Worm (Caenorhabditis elegans): ENCODE measurements around the gene daf-19.

daf-19 gene

ce11 chrII:10172436-10172973 lies 3.4 kb upstream of the daf-19 start, which contains the start of gene wbp-11:
wbp-11 (plus strand) TSS chrII:10172923.
- TF ChIP-seq dpl-1 (GFP tag; optimal IDR thresholded peaks at IDR 0.05) = peak in 2 of 3 experiments; percentile 34 to 64
- no peak for TF ChIP-seq mab-9 (GFP tag; IDR thresholded peaks at IDR 0.05)
- TF ChIP-seq lin-35 (GFP tag; optimal IDR thresholded peaks at IDR 0.05) = peak; percentile 49 to 76
- peak; percentile 37 for TF ChIP-seq C16A3.4 (tag; optimal IDR thresholded peaks at IDR 0.05)
- no peak for TF ChIP-seq skn-1 (tag; optimal IDR thresholded peaks at IDR 0.05)
- peak; percentile 33 for TF ChIP-seq lin-15B (tag; optimal IDR thresholded peaks at IDR 0.05)
- no peak for TF ChIP-seq nhr-12 (tag; optimal IDR thresholded peaks at IDR 0.05)
- peak in 1 of 2 experiments; percentile 70 for TF ChIP-seq lsy-2 (tag; optimal IDR thresholded peaks at IDR 0.05)
- peak; percentile 22 for TF ChIP-seq snu-23 (GFP tag; optimal IDR thresholded peaks at IDR 0.05)
- TF ChIP-seq lin-14 (GFP tag; optimal IDR thresholded peaks at IDR 0.05) = peak; percentile 6
- TF ChIP-seq ceh-82 (tag; optimal IDR thresholded peaks at IDR 0.05) = peak in 1 of 3 experiments; percentile 8
- TF ChIP-seq efl-1 (optimal IDR thresholded peaks at IDR 0.05) = peak; percentile 21 to 48
- peak; percentile 57 to 89 for TF ChIP-seq efl-1 (GFP tag; optimal IDR thresholded peaks at IDR 0.05 in 1 of 2)
- no peak for TF ChIP-seq snpc-4 (tag; optimal IDR thresholded peaks at IDR 0.05)
- TF ChIP-seq rnt-1 (tag; optimal IDR thresholded peaks at IDR 0.05) = peak; percentile 14
- TF ChIP-seq elt-3 (tag; optimal IDR thresholded peaks at IDR 0.05) = peak in 1 of 6 experiments; percentile 14
- no peak for TF ChIP-seq nhr-20 (tag; optimal IDR thresholded peaks at IDR 0.05)
- no peak for TF ChIP-seq ceh-8 (GFP tag; optimal IDR thresholded peaks at IDR 0.05)
- peak; percentile 33 for TF ChIP-seq blmp-1 (tag; optimal IDR thresholded peaks at IDR 0.05)
- TF ChIP-seq fkh-8 (tag; optimal IDR thresholded peaks at IDR 0.05) = no peak
- TF ChIP-seq pax-3 (tag; optimal IDR thresholded peaks at IDR 0.05) = no peak

ce11 chrII:10170837-10171318 lies 1.7 kb upstream of the daf-19 start, which contains the start of gene gpd-4:
gpd-4 (plus strand) TSS chrII:10171268.
- TF ChIP-seq egl-27 (tag; optimal IDR thresholded peaks at IDR 0.05) (no peak), jun-1 (tag; optimal IDR thresholded peaks at IDR 0.05) (no peak), nhr-19 (GFP tag; conservative IDR thresholded peaks at IDR 0.05) (no peak), efl-1 (optimal IDR thresholded peaks at IDR 0.05) (peak in 1 of 2 experiments; percentile 13), efl-1 (GFP tag; optimal IDR thresholded peaks at IDR 0.05 in 1 of 2) (no peak)

ce11 chrII:10167731-10168130 lies 1.4 kb downstream of the daf-19 start:
- TF ChIP-seq fkh-8 (tag; optimal IDR thresholded peaks at IDR 0.05) (no peak), efl-1 (optimal IDR thresholded peaks at IDR 0.05) (no peak), efl-1 (GFP tag; optimal IDR thresholded peaks at IDR 0.05 in 1 of 2) (peak in 1 of 2 experiments; percentile 91), pax-3 (tag; optimal IDR thresholded peaks at IDR 0.05) (no peak)

- TF ChIP-seq fkh-8 (tag; optimal IDR thresholded peaks at IDR 0.05) (peak; percentile 57), dpl-1 (GFP tag; optimal IDR thresholded peaks at IDR 0.05) (no peak), dsc-1 (tag; optimal IDR thresholded peaks at IDR 0.05) (peak; percentile 37)
Observed at ce11 chrII:10166365-10166764, 2.8 kb downstream of the daf-19 start.

- TF ChIP-seq efl-1 (optimal IDR thresholded peaks at IDR 0.05) = no peak
- peak in 1 of 2 experiments; percentile 59 for TF ChIP-seq efl-1 (GFP tag; optimal IDR thresholded peaks at IDR 0.05 in 1 of 2)
- TF ChIP-seq dsc-1 (tag; optimal IDR thresholded peaks at IDR 0.05) = no peak
Observed at ce11 chrII:10164137-10164536, 5.0 kb downstream of the daf-19 start.

ce11 chrII:10162785-10163184 lies 6.4 kb downstream of the daf-19 start:
- TF ChIP-seq ceh-8 (GFP tag; optimal IDR thresholded peaks at IDR 0.05) (no peak), blmp-1 (tag; optimal IDR thresholded peaks at IDR 0.05) (no peak), fkh-8 (tag; optimal IDR thresholded peaks at IDR 0.05) (peak; percentile 63), hlh-17 (GFP tag; optimal IDR thresholded peaks at IDR 0.05; ENCODE audit: borderline replicate concordance) (no peak)

- TF ChIP-seq lin-13 (GFP tag; optimal IDR thresholded peaks at IDR 0.05) = no peak
Observed at ce11 chrII:10155106-10155505, 14.0 kb downstream of the daf-19 start, which contains the start of gene nlp-63. nlp-63 (plus strand) TSS chrII:10155406.

Measured in whole organism, L1 larva.